Fruit fly (Drosophila melanogaster) whole organism, embryonic: ENCODE measurements around the gene Rab26.

Source experiments
- Atf3 ChIP-seq: fragments of 200-800 bp; sonication (Bioruptor generic); optimal IDR thresholded peaks from 3 replicates; lab custom pipeline; 2016; ENCODE audit warnings: missing biosample characterization, missing genetic modification characterization
- Awh ChIP-seq: fragments of 200-800 bp; sonication (Bioruptor generic); IDR thresholded peaks from 2 replicates; pipeline ENCODE4, ENCODE4 v1.3.6; 2022; ENCODE audit warnings: missing biosample characterization, missing genetic modification characterization
- CG11085 ChIP-seq: fragments of 200-800 bp; sonication (Bioruptor generic); IDR thresholded peaks from 2 replicates; pipeline ENCODE4 v1.3.6; 2022; ENCODE audit warnings: missing biosample characterization, missing genetic modification characterization
- CG11456 ChIP-seq: fragments of 200-800 bp; sonication (Bioruptor generic); IDR thresholded peaks from 3 replicates; pipeline ENCODE4 v1.3.6; 2022; ENCODE audit warnings: missing biosample characterization, missing genetic modification characterization
- CG13624 ChIP-seq: fragments of 200-800 bp; sonication (Bioruptor generic); optimal IDR thresholded peaks from 2 replicates; lab custom pipeline; 2016; ENCODE audit warnings: missing biosample characterization, missing genetic modification characterization
- CG13775 ChIP-seq: fragments of 200-800 bp; sonication (Bioruptor generic); optimal IDR thresholded peaks from 3 replicates; lab custom pipeline; 2017; ENCODE audit warnings: missing biosample characterization, mild to moderate bottlenecking, missing genetic modification characterization
- CG15601 ChIP-seq: fragments of 200-800 bp; sonication (Bioruptor generic); optimal IDR thresholded peaks from 3 replicates; lab custom pipeline; 2019; ENCODE audit warnings: missing biosample characterization, mild to moderate bottlenecking, missing genetic modification characterization, moderate library complexity
- CG16779 ChIP-seq: fragments of 200-800 bp; sonication (Bioruptor generic); IDR thresholded peaks from 2 replicates; pipeline ENCODE4 v1.3.6; 2022; ENCODE audit warnings: missing biosample characterization, missing genetic modification characterization
- CG17612 ChIP-seq: fragments of 200-800 bp; sonication (Bioruptor generic); IDR thresholded peaks from 2 replicates; pipeline ENCODE4 v1.3.6; 2022; ENCODE audit warnings: missing biosample characterization, missing genetic modification characterization
- CG2129 ChIP-seq: fragments of 200-800 bp; sonication (Bioruptor generic); IDR thresholded peaks from 2 replicates; pipeline ENCODE4 v1.3.6; 2022; ENCODE audit warnings: missing biosample characterization, missing genetic modification characterization; ENCODE audit not compliant: partially characterized antibody
- CG2202 ChIP-seq: fragments of 200-800 bp; sonication (Bioruptor generic); optimal IDR thresholded peaks from 2 replicates; lab custom pipeline; 2018; ENCODE audit warnings: missing biosample characterization, mild to moderate bottlenecking, missing genetic modification characterization
- CG32532 ChIP-seq: fragments of 200-800 bp; sonication (Bioruptor generic); IDR thresholded peaks from 2 replicates; pipeline ENCODE4 v1.3.6; 2022; ENCODE audit warnings: missing biosample characterization, missing genetic modification characterization
- CG4328 ChIP-seq: fragments of 200-800 bp; sonication (Bioruptor generic); optimal IDR thresholded peaks from 3 replicates; lab custom pipeline; 2017; ENCODE audit warnings: missing biosample characterization, missing genetic modification reagents, missing genetic modification characterization
- CG43689 ChIP-seq: fragments of 200-800 bp; sonication (Bioruptor generic); IDR thresholded peaks from 2 replicates; pipeline ENCODE4 v1.3.6; 2022; ENCODE audit warnings: missing biosample characterization, missing genetic modification characterization
- CG6272 ChIP-seq: fragments of 200-800 bp; sonication (Bioruptor generic); IDR thresholded peaks from 2 replicates; pipeline ENCODE4 v1.3.6; 2022; ENCODE audit warnings: missing biosample characterization, missing genetic modification characterization
- CG7271 ChIP-seq: fragments of 200-800 bp; sonication (Bioruptor generic); optimal IDR thresholded peaks from 2 replicates; lab custom pipeline; 2018; ENCODE audit warnings: missing biosample characterization, mild to moderate bottlenecking, missing genetic modification characterization, moderate library complexity
- CG7745 ChIP-seq: fragments of 200-800 bp; sonication (Bioruptor generic); optimal IDR thresholded peaks from 2 replicates; lab custom pipeline; 2018; ENCODE audit warnings: missing biosample characterization, mild to moderate bottlenecking, missing genetic modification characterization, moderate library complexity
- CG7928 ChIP-seq: fragments of 200-800 bp; sonication (Bioruptor generic); optimal IDR thresholded peaks from 2 replicates; lab custom pipeline; 2017; ENCODE audit warnings: missing biosample characterization, mild to moderate bottlenecking, missing genetic modification characterization
- CG8359 ChIP-seq: fragments of 200-800 bp; sonication (Bioruptor generic); optimal IDR thresholded peaks from 2 replicates; lab custom pipeline; 2017; ENCODE audit warnings: missing biosample characterization, mild to moderate bottlenecking, missing genetic modification characterization, borderline replicate concordance
- CG8478 ChIP-seq: fragments of >200 bp; optimal IDR thresholded peaks from 2 replicates; lab custom pipeline; 2018
- CG9932 ChIP-seq: fragments of 200-800 bp; sonication (Bioruptor generic); IDR thresholded peaks from 2 replicates; pipeline ENCODE4 v1.3.6; 2022; ENCODE audit warnings: missing biosample characterization, missing genetic modification characterization
- Deaf1 ChIP-seq: fragments of 200-800 bp; optimal IDR thresholded peaks from 3 replicates; lab custom pipeline; 2019; ENCODE audit warnings: missing biosample characterization, mild to moderate bottlenecking, missing genetic modification characterization, moderate library complexity
- Dll ChIP-seq: fragments of 200-800 bp; sonication (Bioruptor generic); IDR thresholded peaks from 4 replicates; pipeline ENCODE4 v1.3.6; 2022; ENCODE audit warnings: missing biosample characterization, missing genetic modification characterization; ENCODE audit not compliant: partially characterized antibody
- NK7.1 ChIP-seq: fragments of 200-800 bp; sonication (Bioruptor generic); optimal IDR thresholded peaks from 3 replicates; lab custom pipeline; 2016; ENCODE audit warnings: missing biosample characterization, missing genetic modification characterization
- Neu2 ChIP-seq: fragments of 200-800 bp; sonication (Bioruptor generic); optimal IDR thresholded peaks from 3 replicates; lab custom pipeline; 2016; ENCODE audit warnings: missing biosample characterization, missing genetic modification characterization, borderline replicate concordance
- Nf-YC ChIP-seq: fragments of 200-800 bp; optimal IDR thresholded peaks from 3 replicates; lab custom pipeline; 2019; ENCODE audit warnings: missing biosample characterization, mild to moderate bottlenecking, missing genetic modification characterization, moderate library complexity
- Sox102F ChIP-seq: fragments of 200-800 bp; sonication (Bioruptor generic); optimal IDR thresholded peaks from 2 replicates; lab custom pipeline; 2018; ENCODE audit warnings: missing biosample characterization, mild to moderate bottlenecking, missing genetic modification characterization, moderate library complexity
- Usf ChIP-seq: fragments of 200-800 bp; sonication (Bioruptor generic); optimal IDR thresholded peaks from 2 replicates; lab custom pipeline; 2017; ENCODE audit warnings: missing genotype, missing biosample characterization, missing genetic modification characterization
- bab2 ChIP-seq: fragments of 200-800 bp; sonication (Bioruptor generic); optimal IDR thresholded peaks from 2 replicates; lab custom pipeline; 2016; ENCODE audit warnings: missing biosample characterization, missing genetic modification characterization
- br ChIP-seq: fragments of >200 bp; optimal IDR thresholded peaks from 2 replicates; lab custom pipeline; 2017
- cato ChIP-seq: fragments of 200-800 bp; sonication (Bioruptor generic); optimal IDR thresholded peaks from 2 replicates; lab custom pipeline; 2016; ENCODE audit warnings: missing biosample characterization, missing genetic modification characterization, borderline replicate concordance
- caup ChIP-seq: fragments of 200-800 bp; sonication (Bioruptor generic); optimal IDR thresholded peaks from 3 replicates; lab custom pipeline; 2017; ENCODE audit warnings: missing biosample characterization, mild to moderate bottlenecking, missing genetic modification characterization, moderate library complexity; ENCODE audit not compliant: severe bottlenecking
- chif ChIP-seq, 2 experiments: fragments of 200-800 bp; sonication (Bioruptor generic); optimal IDR thresholded peaks; 3 replicates each; lab custom pipeline; 2016; ENCODE audit warnings: missing biosample characterization in 2 of 2, missing genetic modification characterization in 2 of 2
- crp ChIP-seq, 2 experiments: fragments of 200-800 bp; sonication (Bioruptor generic); optimal IDR thresholded peaks; 2 replicates in 1 of 2; 3 replicates in 1 of 2; lab custom pipeline; 2017; ENCODE audit warnings: missing biosample characterization in 2 of 2, missing genetic modification characterization in 2 of 2, mild to moderate bottlenecking in 1 of 2, moderate library complexity in 1 of 2
- emc ChIP-seq: fragments of 200-800 bp; sonication (Bioruptor generic); optimal IDR thresholded peaks from 2 replicates; lab custom pipeline; 2016; ENCODE audit warnings: missing biosample characterization, missing genetic modification characterization
- en ChIP-seq: fragments of 200-800 bp; sonication (Bioruptor generic); optimal IDR thresholded peaks from 2 replicates; lab custom pipeline; 2016; ENCODE audit warnings: missing biosample characterization, missing genetic modification characterization
- gcm ChIP-seq: fragments of 200-800 bp; sonication (Bioruptor generic); optimal IDR thresholded peaks from 2 replicates; lab custom pipeline; 2019; ENCODE audit warnings: missing biosample characterization, mild to moderate bottlenecking, missing genetic modification characterization, moderate library complexity
- gfzf ChIP-seq: fragments of 200-800 bp; sonication (Bioruptor generic); optimal IDR thresholded peaks from 2 replicates; lab custom pipeline; 2016; ENCODE audit warnings: missing biosample characterization, mild to moderate bottlenecking, missing genetic modification characterization, moderate library complexity
- h ChIP-seq: fragments of >200 bp; optimal IDR thresholded peaks from 2 replicates; lab custom pipeline; 2017
- odd ChIP-seq: fragments of 200-800 bp; sonication (Bioruptor generic); optimal IDR thresholded peaks from 2 replicates; lab custom pipeline; 2017; ENCODE audit warnings: missing biosample characterization, mild to moderate bottlenecking, missing genetic modification characterization
- p53 ChIP-seq: fragments of 200-800 bp; sonication (Bioruptor generic); optimal IDR thresholded peaks from 2 replicates; lab custom pipeline; 2016; ENCODE audit warnings: missing biosample characterization, missing genetic modification characterization
- peb ChIP-seq: fragments of 200-800 bp; sonication (Bioruptor generic); IDR thresholded peaks from 2 replicates; pipeline ENCODE4 v1.3.6; 2022; ENCODE audit warnings: missing biosample characterization, missing genetic modification characterization
- prd ChIP-seq, 3 experiments: fragments of >200 bp in 2 of 3; fragments of 200-800 bp in 1 of 3; sonication (Bioruptor generic) in 1 of 3; optimal IDR thresholded peaks in 2 of 3; IDR thresholded peaks in 1 of 3; 2 replicates in 2 of 3; 3 replicates in 1 of 3; pipeline versions ENCODE4 v1.3.6 to Lab custom; 2017 to 2022; ENCODE audit warnings: missing biosample characterization in 1 of 3, missing genetic modification characterization in 1 of 3
- sd ChIP-seq: fragments of 200-800 bp; sonication (Bioruptor generic); optimal IDR thresholded peaks from 3 replicates; lab custom pipeline; 2018; ENCODE audit warnings: missing biosample characterization, mild to moderate bottlenecking, missing genetic modification characterization, moderate library complexity
- tap ChIP-seq: fragments of 200-800 bp; optimal IDR thresholded peaks from 3 replicates; lab custom pipeline; 2019; ENCODE audit warnings: missing biosample characterization, mild to moderate bottlenecking, missing genetic modification characterization, moderate library complexity
- tio ChIP-seq: fragments of 200-800 bp; sonication (Bioruptor generic); optimal IDR thresholded peaks from 2 replicates; lab custom pipeline; 2017; ENCODE audit warnings: missing biosample characterization, missing genetic modification characterization, inconsistent platforms
- trh ChIP-seq: fragments of 200-800 bp; sonication (Bioruptor generic); optimal IDR thresholded peaks from 2 replicates; lab custom pipeline; 2016; ENCODE audit warnings: missing biosample characterization, missing genetic modification characterization
- tx ChIP-seq: fragments of 200-800 bp; sonication (Bioruptor generic); optimal IDR thresholded peaks from 2 replicates; lab custom pipeline; 2016; ENCODE audit warnings: missing biosample characterization, missing genetic modification characterization

Rab26 gene

DNA sequence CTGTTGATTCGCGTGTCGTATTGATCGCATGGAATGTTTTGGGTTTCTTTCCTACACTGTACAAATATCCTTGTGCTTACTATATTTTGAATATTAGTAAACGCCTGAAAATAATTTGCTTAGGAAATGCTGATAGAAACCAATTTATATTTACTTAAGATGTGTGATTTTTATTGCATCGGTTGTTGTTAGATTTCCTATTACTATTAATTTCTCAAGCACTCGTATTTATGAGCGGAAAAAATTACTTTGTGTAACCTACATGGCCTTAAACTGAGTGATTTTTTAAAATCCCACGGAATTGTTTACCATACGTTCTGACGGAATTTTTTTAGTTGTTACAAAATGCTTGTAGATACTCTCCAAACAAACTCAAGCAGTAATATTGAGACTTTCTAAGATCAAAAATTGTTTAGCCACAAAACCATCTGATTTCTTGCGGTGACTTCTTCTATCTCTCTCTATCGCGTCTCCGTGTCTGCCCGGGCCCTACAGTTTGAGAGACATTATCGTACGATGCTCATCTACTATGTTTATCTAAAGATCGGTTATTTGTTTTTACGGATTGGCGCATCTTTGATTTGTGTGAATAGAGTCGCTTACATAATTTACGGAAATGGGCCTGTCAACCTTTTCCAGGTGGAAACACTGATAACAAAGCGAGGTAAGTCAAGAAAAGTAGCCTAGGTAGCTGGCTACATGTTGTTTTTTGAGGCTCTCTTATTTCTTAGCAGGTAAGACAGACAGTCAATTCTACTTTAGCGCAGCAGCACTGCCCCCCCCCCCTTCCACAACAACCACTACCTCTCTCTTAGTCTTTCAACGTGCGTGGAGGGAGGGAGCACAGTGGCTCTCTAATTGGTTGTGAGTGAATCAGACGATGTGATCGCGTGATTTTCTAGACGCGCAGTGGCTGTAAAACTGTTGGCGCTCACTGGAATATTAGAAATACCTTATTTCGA, 42.0 kb upstream of the Rab26 start (continued):
- TF ChIP-seq crp (GFP tag; optimal IDR thresholded peaks at IDR 0.05; lab: Kevin White, UChicago) = peak in 1 of 2 experiments; percentile 36
- no peak for TF ChIP-seq CG2202 (tag; lab: Kevin White, UChicago)
- peak; percentile 31; the same call in 1 of the 2 replicates for TF ChIP-seq CG43689 (GFP tag; lab: Robert Waterston, UW)
- peak; percentile 36 for TF ChIP-seq Nf-YC (tag; lab: Kevin White, UChicago)
- TF ChIP-seq CG15601 (tag; lab: Kevin White, UChicago) = no peak
- TF ChIP-seq CG16779 (GFP tag; lab: Robert Waterston, UW) = no peak
- peak; percentile 43 for TF ChIP-seq tx
- peak; percentile 50 for TF ChIP-seq CG13624 (GFP tag; lab: Kevin White, UChicago)
- TF ChIP-seq p53 (GFP tag; lab: Kevin White, UChicago) = no peak
- TF ChIP-seq CG8359 (GFP tag; lab: Kevin White, UChicago) = peak; percentile 29
- peak; percentile 46 for TF ChIP-seq CG9932 (GFP tag; lab: Robert Waterston, UW)
- TF ChIP-seq CG11456 (GFP tag; lab: Robert Waterston, UW) = no peak
- no peak for TF ChIP-seq prd (optimal IDR thresholded peaks at IDR 0.05; lab: Kevin White, UChicago)
- TF ChIP-seq prd (GFP tag; IDR thresholded peaks at IDR 0.05; lab: Robert Waterston, UW) = peak; percentile 66
- peak; percentile 88 for TF ChIP-seq sd (tag; lab: Kevin White, UChicago)
- TF ChIP-seq CG17612 (GFP tag; lab: Robert Waterston, UW) = no peak
- no peak for TF ChIP-seq CG2129 (GFP tag; lab: Robert Waterston, UW)
- 0 out of 2 replicates have a peak, but pooled peaks have one; percentile 14 for TF ChIP-seq CG6272 (GFP tag; lab: Robert Waterston, UW)
- TF ChIP-seq bab2 (GFP tag; lab: Kevin White, UChicago) = peak; percentile 43
- no peak for TF ChIP-seq gfzf (GFP tag; lab: Kevin White, UChicago)
- peak; percentile 31 for TF ChIP-seq cato (GFP tag; lab: Kevin White, UChicago)
- TF ChIP-seq peb (GFP tag; lab: Robert Waterston, UW) = no peak
- peak; percentile 53 to 73 for TF ChIP-seq chif (GFP tag; optimal IDR thresholded peaks at IDR 0.05; lab: Kevin White, UChicago)
- no peak for TF ChIP-seq br
- TF ChIP-seq Awh = no peak
- peak; percentile 39 for TF ChIP-seq odd (GFP tag; lab: Kevin White, UChicago)
- no peak for TF ChIP-seq emc (GFP tag; lab: Kevin White, UChicago)
- peak; percentile 8 for TF ChIP-seq CG7928 (GFP tag; lab: Kevin White, UChicago)
- TF ChIP-seq CG7745 = no peak
- peak; percentile 73 for TF ChIP-seq Sox102F (GFP tag; lab: Kevin White, UChicago)
- no peak for TF ChIP-seq NK7.1
- no peak for TF ChIP-seq CG7271 (tag; lab: Kevin White, UChicago)
- TF ChIP-seq Usf = peak; percentile 19
- TF ChIP-seq h (lab: Kevin White, UChicago) = no peak
- TF ChIP-seq tap = no peak
- no peak for TF ChIP-seq CG11085 (GFP tag; lab: Robert Waterston, UW)
- peak; percentile 20 for TF ChIP-seq gcm (GFP tag; lab: Kevin White, UChicago)
- TF ChIP-seq Deaf1 (tag; lab: Kevin White, UChicago) = peak; percentile 18
- peak; percentile 63 for TF ChIP-seq tio (GFP tag; lab: Kevin White, UChicago)
- peak; percentile 75 for TF ChIP-seq CG13775
- no peak for TF ChIP-seq CG8478 (lab: Kevin White, UChicago)
- TF ChIP-seq en (GFP tag; lab: Kevin White, UChicago) = peak; percentile 38
- peak; percentile 41; the same call in 1 of the 2 replicates for TF ChIP-seq CG32532 (GFP tag; lab: Robert Waterston, UW)
- peak; percentile 26 for TF ChIP-seq Neu2 (GFP tag; lab: Kevin White, UChicago)
- TF ChIP-seq Atf3 (GFP tag; lab: Kevin White, UChicago) = no peak
- TF ChIP-seq Dll (GFP tag; lab: Robert Waterston, UW) = no peak
- no peak for TF ChIP-seq caup (GFP tag; lab: Kevin White, UChicago)
- TF ChIP-seq trh = no peak
- TF ChIP-seq CG4328 (GFP tag; lab: Kevin White, UChicago) = no peak
